Worm (Caenorhabditis elegans): Measurements from ENCODE around the gene tag-280.

- TF ChIP-seq unc-39 (tag; optimal IDR thresholded peaks at IDR 0.05) (no peak), blmp-1 (tag; optimal IDR thresholded peaks at IDR 0.05; ENCODE audit: insufficient read depth) (no peak), snpc-4 (tag; optimal IDR thresholded peaks at IDR 0.05) (no peak), skn-1 (tag; optimal IDR thresholded peaks at IDR 0.05) (no peak)
These were observed 48.0 kb upstream of the tag-280 start, which contains the start of gene Y57A10C.1 for ce11 chrII:12412417-12412816.
